Worm (Caenorhabditis elegans) whole organism, L1 larva: Measurements from ENCODE around the gene T09A12.8.

Experiments
- C04F5.9 ChIP-seq: sonication (generic microtip); optimal IDR thresholded peaks from 2 replicates; lab custom pipeline; 2016; ENCODE audit warnings: missing genetic modification characterization, missing compliant biosample characterization
- C34B4.2 ChIP-seq: sonication (generic microtip); optimal IDR thresholded peaks from 2 replicates; lab custom pipeline; 2017; ENCODE audit warnings: mild to moderate bottlenecking, missing genetic modification characterization, missing compliant biosample characterization
- alr-1 ChIP-seq: fragments of 200-800 bp; sonication (Bioruptor generic); optimal IDR thresholded peaks from 2 replicates; lab custom pipeline; 2018; ENCODE audit warnings: borderline replicate concordance, mild to moderate bottlenecking, missing genetic modification characterization, missing compliant biosample characterization
- blmp-1 ChIP-seq: fragments of 150-350 bp; optimal IDR thresholded peaks from 2 replicates; lab custom pipeline; 2014; ENCODE audit warnings: missing biosample characterization, missing genetic modification characterization
- ceh-8 ChIP-seq: fragments of 200-800 bp; sonication (Bioruptor generic); optimal IDR thresholded peaks from 2 replicates; lab custom pipeline; 2018; ENCODE audit warnings: mild to moderate bottlenecking, missing genetic modification characterization, moderate library complexity, missing compliant biosample characterization
- ceh-82 ChIP-seq, 3 experiments: fragments of 150-350 bp in 1 of 3; sonication (generic microtip) in 2 of 3; optimal IDR thresholded peaks; 2 replicates each; lab custom pipeline; 2014 to 2017; ENCODE audit warnings: missing biosample characterization in 3 of 3, missing genetic modification characterization in 3 of 3
- ces-1 ChIP-seq: fragments of 150-350 bp; optimal IDR thresholded peaks from 2 replicates; lab custom pipeline; 2014; ENCODE audit warnings: missing biosample characterization, missing genetic modification reagents, missing genetic modification characterization
- dpl-1 ChIP-seq, 3 experiments: fragments of 150-350 bp in 2 of 3; sonication (generic microtip) in 1 of 3; optimal IDR thresholded peaks; 2 replicates each; lab custom pipeline; 2014 to 2017; ENCODE audit warnings: missing biosample characterization in 3 of 3, missing genetic modification characterization in 3 of 3, missing genetic modification reagents in 3 of 3
- dsc-1 ChIP-seq: sonication (generic microtip); optimal IDR thresholded peaks from 2 replicates; lab custom pipeline; 2016; ENCODE audit warnings: mild to moderate bottlenecking, missing genetic modification characterization, missing compliant biosample characterization
- efl-1 ChIP-seq, 4 experiments: fragments of 150-350 bp; optimal IDR thresholded peaks in 3 of 4; peaks in 1 of 4; 1 replicate in 1 of 4; 2 replicates in 3 of 4; lab custom pipeline; 2014; ENCODE audit warnings: missing biosample characterization in 2 of 4, missing genetic modification characterization in 2 of 4, missing genetic modification reagents in 2 of 4
- egl-13 ChIP-seq: sonication (generic microtip); optimal IDR thresholded peaks from 2 replicates; lab custom pipeline; 2016; ENCODE audit warnings: missing genotype, missing genetic modification reagents, missing genetic modification characterization, missing compliant biosample characterization
- elt-2 ChIP-seq: sonication (generic microtip); optimal IDR thresholded peaks from 2 replicates; lab custom pipeline; 2016; ENCODE audit warnings: missing genetic modification characterization, mild to moderate bottlenecking, inconsistent platforms, missing compliant biosample characterization, missing genetic modification reagents
- ets-5 ChIP-seq: fragments of 200-800 bp; sonication (Bioruptor generic); IDR thresholded peaks from 2 replicates; pipeline ENCODE4 v1.3.6; 2022; ENCODE audit warnings: missing genetic modification characterization, missing compliant biosample characterization
- fos-1 ChIP-seq: fragments of 150-350 bp; optimal IDR thresholded peaks from 2 replicates; lab custom pipeline; 2014; ENCODE audit warnings: missing biosample characterization, missing genetic modification characterization
- hlh-17 ChIP-seq: fragments of 200-800 bp; sonication (Bioruptor generic); optimal IDR thresholded peaks from 2 replicates; lab custom pipeline; 2018; ENCODE audit warnings: missing genetic modification characterization, mild to moderate bottlenecking, missing compliant biosample characterization, moderate library complexity, borderline replicate concordance
- irx-1 ChIP-seq: sonication (generic microtip); optimal IDR thresholded peaks from 2 replicates; lab custom pipeline; 2016; ENCODE audit warnings: missing genetic modification characterization, missing compliant biosample characterization
- lin-14 ChIP-seq: fragments of 200-800 bp; sonication (Bioruptor generic); optimal IDR thresholded peaks from 2 replicates; lab custom pipeline; 2018; ENCODE audit warnings: mild to moderate bottlenecking, missing genetic modification characterization, moderate library complexity, missing compliant biosample characterization
- lin-15B ChIP-seq: fragments of 150-350 bp; sonication (generic microtip); optimal IDR thresholded peaks from 3 replicates; lab custom pipeline; 2014; ENCODE audit warnings: missing biosample characterization, missing genetic modification characterization
- lin-35 ChIP-seq, 2 experiments: fragments of 150-350 bp; optimal IDR thresholded peaks; 2 replicates each; lab custom pipeline; 2014; ENCODE audit warnings: missing biosample characterization in 2 of 2, missing genetic modification characterization in 2 of 2, missing genetic modification reagents in 2 of 2
- lir-3 ChIP-seq: sonication (generic microtip); optimal IDR thresholded peaks from 2 replicates; lab custom pipeline; 2016; ENCODE audit warnings: mild to moderate bottlenecking, missing genetic modification characterization, moderate library complexity, missing compliant biosample characterization; ENCODE audit not compliant: poor library complexity
- lsy-2 ChIP-seq, 2 experiments: fragments of 150-350 bp; optimal IDR thresholded peaks; 2 replicates each; lab custom pipeline; 2014; ENCODE audit warnings: missing biosample characterization in 2 of 2, missing genetic modification characterization in 2 of 2
- mab-9 ChIP-seq: fragments of 200-800 bp; sonication (Bioruptor generic); IDR thresholded peaks from 2 replicates; pipeline ENCODE4 v1.3.6; 2022; ENCODE audit warnings: missing genetic modification reagents, missing genetic modification characterization, missing compliant biosample characterization
- mdl-1 ChIP-seq, 2 experiments: fragments of 150-350 bp; optimal IDR thresholded peaks; 2 replicates each; lab custom pipeline; 2014 to 2017; ENCODE audit warnings: missing biosample characterization in 2 of 2, missing genetic modification characterization in 2 of 2, inconsistent platforms in 1 of 2
- mep-1 ChIP-seq: fragments of 150-350 bp; optimal IDR thresholded peaks from 2 replicates; lab custom pipeline; 2014; ENCODE audit warnings: missing biosample characterization, missing genetic modification characterization
- nhr-12 ChIP-seq: sonication (generic microtip); optimal IDR thresholded peaks from 2 replicates; lab custom pipeline; 2017; ENCODE audit warnings: missing biosample characterization, missing genetic modification characterization
- nhr-20 ChIP-seq: sonication (generic microtip); optimal IDR thresholded peaks from 2 replicates; lab custom pipeline; 2016; ENCODE audit warnings: mild to moderate bottlenecking, missing genetic modification characterization, missing compliant biosample characterization
- nhr-237 ChIP-seq: fragments of 150-350 bp; optimal IDR thresholded peaks from 2 replicates; lab custom pipeline; 2014; ENCODE audit warnings: missing biosample characterization, missing genetic modification characterization
- nhr-71 ChIP-seq: sonication (generic microtip); optimal IDR thresholded peaks from 2 replicates; lab custom pipeline; 2016; ENCODE audit warnings: mild to moderate bottlenecking, missing genetic modification characterization, moderate library complexity, missing compliant biosample characterization
- nhr-76 ChIP-seq: sonication (generic microtip); optimal IDR thresholded peaks from 2 replicates; lab custom pipeline; 2017; ENCODE audit warnings: missing biosample characterization, missing genetic modification characterization
- nhr-84 ChIP-seq: sonication (generic microtip); optimal IDR thresholded peaks from 2 replicates; lab custom pipeline; 2017; ENCODE audit warnings: missing biosample characterization, missing genetic modification characterization
- nhr-90 ChIP-seq: sonication (generic microtip); optimal IDR thresholded peaks from 2 replicates; lab custom pipeline; 2016; ENCODE audit warnings: mild to moderate bottlenecking, missing genetic modification characterization, missing compliant biosample characterization; ENCODE audit not compliant: poor library complexity
- pag-3 ChIP-seq: sonication (generic microtip); optimal IDR thresholded peaks from 2 replicates; lab custom pipeline; 2017; ENCODE audit warnings: missing genetic modification characterization, mild to moderate bottlenecking, missing compliant biosample characterization, antibody characterized with exemption, borderline replicate concordance; ENCODE audit not compliant: insufficient read depth
- pax-3 ChIP-seq: fragments of 200-800 bp; sonication (Bioruptor generic); optimal IDR thresholded peaks from 2 replicates; lab custom pipeline; 2018; ENCODE audit warnings: mild to moderate bottlenecking, missing genetic modification characterization, moderate library complexity, missing compliant biosample characterization
- snpc-4 ChIP-seq: fragments of 150-350 bp; optimal IDR thresholded peaks from 2 replicates; lab custom pipeline; 2014; ENCODE audit warnings: missing biosample characterization, missing genetic modification characterization
- snu-23 ChIP-seq: sonication (generic microtip); optimal IDR thresholded peaks from 2 replicates; lab custom pipeline; 2016; ENCODE audit warnings: missing genetic modification characterization, missing compliant biosample characterization
- swsn-7 ChIP-seq: sonication (generic microtip); optimal IDR thresholded peaks from 2 replicates; lab custom pipeline; 2016; ENCODE audit warnings: missing genetic modification characterization, missing compliant biosample characterization
- tbx-2 ChIP-seq: sonication (generic microtip); optimal IDR thresholded peaks from 2 replicates; lab custom pipeline; 2016; ENCODE audit warnings: missing genetic modification characterization, missing compliant biosample characterization
- unc-130 ChIP-seq: fragments of 150-350 bp; optimal IDR thresholded peaks from 2 replicates; lab custom pipeline; 2017; ENCODE audit warnings: missing biosample characterization, missing genetic modification characterization, inconsistent platforms
- unc-86 ChIP-seq: sonication (generic microtip); optimal IDR thresholded peaks from 2 replicates; lab custom pipeline; 2016; ENCODE audit warnings: missing genetic modification characterization, missing compliant biosample characterization
- unc-98 ChIP-seq: fragments of 200-800 bp; sonication (Bioruptor generic); IDR thresholded peaks from 2 replicates; pipeline ENCODE4 v1.3.6; 2022; ENCODE audit warnings: missing genetic modification characterization, missing compliant biosample characterization
- xbp-1 ChIP-seq: sonication (generic microtip); optimal IDR thresholded peaks from 2 replicates; lab custom pipeline; 2016; ENCODE audit warnings: missing genetic modification characterization, missing compliant biosample characterization
- zip-4 ChIP-seq: fragments of 200-800 bp; sonication (Bioruptor generic); optimal IDR thresholded peaks from 2 replicates; lab custom pipeline; 2018; ENCODE audit warnings: mild to moderate bottlenecking, missing genetic modification characterization, moderate library complexity, missing compliant biosample characterization
- ztf-11 ChIP-seq, 2 experiments: sonication (generic microtip); optimal IDR thresholded peaks; 2 replicates each; lab custom pipeline; 2016 to 2017; ENCODE audit warnings: missing genetic modification characterization in 2 of 2, missing biosample characterization in 1 of 2, missing compliant biosample characterization in 1 of 2

Gene T09A12.8

ce11 chrIV:8210300-8210699, 33.2 kb downstream of the T09A12.8 start, which contains the start of gene C07G1.6:
TSS of gene C07G1.6 (minus strand) at chrIV:8210400.
- TF ChIP-seq fos-1 (no peak), unc-98 (GFP tag; lab: Robert Waterston, UW) (no peak), mdl-1 (tag; optimal IDR thresholded peaks at IDR 0.05; lab: Kevin White, UChicago) (no peak), unc-86 (no peak), snu-23 (GFP tag; lab: Kevin White, UChicago) (no peak), swsn-7 (tag; lab: Kevin White, UChicago) (no peak), pag-3 (tag; lab: Kevin White, UChicago) (no peak), unc-130 (tag; lab: Kevin White, UChicago) (no peak), ztf-11 (tag; optimal IDR thresholded peaks at IDR 0.05; lab: Kevin White, UChicago) (no peak), snpc-4 (no peak), xbp-1 (tag; lab: Kevin White, UChicago) (no peak), pax-3 (tag; lab: Kevin White, UChicago) (no peak), ceh-8 (no peak), egl-13 (tag; lab: Kevin White, UChicago) (no peak), tbx-2 (tag; lab: Kevin White, UChicago) (no peak), nhr-90 (tag; lab: Kevin White, UChicago) (no peak), nhr-84 (tag; lab: Kevin White, UChicago) (no peak)
- TF ChIP-seq, all 84 proteins: peak for 0

- TF ChIP-seq C04F5.9 (no peak), pax-3 (tag; lab: Kevin White, UChicago) (no peak)
- TF ChIP-seq, all 84 proteins: peak for 0
Measured at ce11 chrIV:8208855-8209254, 34.6 kb downstream of the T09A12.8 start.

- no peak for TF ChIP-seq nhr-237
- TF ChIP-seq alr-1 (tag; lab: Kevin White, UChicago) = no peak
- TF ChIP-seq blmp-1 = no peak
- TF ChIP-seq nhr-71 (tag; lab: Kevin White, UChicago) = no peak
- no peak for TF ChIP-seq zip-4
- no peak for TF ChIP-seq nhr-12 (tag; lab: Kevin White, UChicago)
- no peak for TF ChIP-seq snu-23 (GFP tag; lab: Kevin White, UChicago)
- TF ChIP-seq lin-15B (tag; lab: Kevin White, UChicago) = no peak
- TF ChIP-seq lin-14 (GFP tag; lab: Kevin White, UChicago) = no peak
- no peak for TF ChIP-seq lsy-2 (tag; optimal IDR thresholded peaks at IDR 0.05; lab: Kevin White, UChicago)
- no peak for TF ChIP-seq snpc-4
- TF ChIP-seq pax-3 (tag; lab: Kevin White, UChicago) = no peak
- TF ChIP-seq unc-86 = no peak
Measured at ce11 chrIV:8206314-8206713, 37.2 kb downstream of the T09A12.8 start, which contains the start of gene svh-1. TSS of gene svh-1 (plus strand) at chrIV:8206614.

- peak in 1 of 3 experiments; percentile 3 for TF ChIP-seq ceh-82 (tag; optimal IDR thresholded peaks at IDR 0.05; lab: Kevin White, UChicago)
- TF ChIP-seq mab-9 (GFP tag; lab: Robert Waterston, UW) = no peak
- TF ChIP-seq ets-5 = no peak
- no peak for TF ChIP-seq unc-98 (GFP tag; lab: Robert Waterston, UW)
- TF ChIP-seq lin-15B (tag; lab: Kevin White, UChicago) = no peak
- no peak for TF ChIP-seq unc-86
- peak; percentile 29 for TF ChIP-seq blmp-1
- no peak for TF ChIP-seq nhr-71 (tag; lab: Kevin White, UChicago)
- TF ChIP-seq dsc-1 = no peak
- TF ChIP-seq dpl-1 (GFP tag; optimal IDR thresholded peaks at IDR 0.05; lab: Kevin White, UChicago) = peak in 1 of 3 experiments; percentile 9
- no peak for TF ChIP-seq C34B4.2 (tag; lab: Kevin White, UChicago)
- no peak for TF ChIP-seq tbx-2 (tag; lab: Kevin White, UChicago)
- no peak for TF ChIP-seq irx-1 (tag; lab: Kevin White, UChicago)
- TF ChIP-seq lin-35 (GFP tag; optimal IDR thresholded peaks at IDR 0.05; lab: Kevin White, UChicago) = peak in 1 of 2 experiments; percentile 21
- no peak for TF ChIP-seq elt-2 (tag; lab: Kevin White, UChicago)
- no peak for TF ChIP-seq hlh-17
- TF ChIP-seq nhr-76 (tag; lab: Kevin White, UChicago) = no peak
- no peak for TF ChIP-seq nhr-237
- no peak for TF ChIP-seq mep-1 (tag; lab: Kevin White, UChicago)
- TF ChIP-seq efl-1 (optimal IDR thresholded peaks at IDR 0.05; lab: Kevin White, UChicago) = peak in 1 of 2 experiments; percentile 38
- no peak for TF ChIP-seq efl-1 (GFP tag; optimal IDR thresholded peaks at IDR 0.05 in 1 of 2; lab: Kevin White, UChicago)
- TF ChIP-seq nhr-20 (tag; lab: Kevin White, UChicago) = no peak
- TF ChIP-seq lir-3 (tag; lab: Kevin White, UChicago) = no peak
- TF ChIP-seq ces-1 (GFP tag; lab: Kevin White, UChicago) = no peak
Measured at ce11 chrIV:8205272-8206098, 38.0 kb downstream of the T09A12.8 start, which contains the start of gene hgrs-1. TSS of gene hgrs-1 (minus strand) at chrIV:8206048.
